Worm (Caenorhabditis elegans): ENCODE measurements around the gene C35B8.3.

C35B8.3 gene

ce11 chrX:9225273-9225672 lies 11.6 kb downstream of the C35B8.3 start:
- TF ChIP-seq gmeb-1 (tag; optimal IDR thresholded peaks at IDR 0.05): peak; percentile 8
- peak in 1 of 2 experiments; percentile 5 for TF ChIP-seq mdl-1 (tag; optimal IDR thresholded peaks at IDR 0.05)
- no peak for TF ChIP-seq mab-5 (tag; optimal IDR thresholded peaks at IDR 0.05)
- no peak for TF ChIP-seq sma-3 (GFP tag; optimal IDR thresholded peaks at IDR 0.05)
- TF ChIP-seq fos-1 (tag; optimal IDR thresholded peaks at IDR 0.05): peak; percentile 63
- TF ChIP-seq ama-1 (optimal IDR thresholded peaks at IDR 0.05): no peak
- TF ChIP-seq zag-1 (tag; optimal IDR thresholded peaks at IDR 0.05): no peak
- peak; percentile 20 for TF ChIP-seq nhr-129 (tag; optimal IDR thresholded peaks at IDR 0.05)
- no peak for TF ChIP-seq alr-1 (tag; optimal IDR thresholded peaks at IDR 0.05)
- TF ChIP-seq ZK546.5 (tag; optimal IDR thresholded peaks at IDR 0.05): no peak
- no peak for TF ChIP-seq unc-55 (GFP tag; optimal IDR thresholded peaks at IDR 0.05)
- peak; percentile 10 for TF ChIP-seq nhr-21 (tag; optimal IDR thresholded peaks at IDR 0.05)
- TF ChIP-seq crh-2 (tag; optimal IDR thresholded peaks at IDR 0.05): peak; percentile 22
- no peak for TF ChIP-seq sem-4 (tag; optimal IDR thresholded peaks at IDR 0.05)
- no peak for TF ChIP-seq ztf-11 (tag; optimal IDR thresholded peaks at IDR 0.05)
- no peak for TF ChIP-seq lin-11 (tag; optimal IDR thresholded peaks at IDR 0.05)
- peak; percentile 43 for TF ChIP-seq blmp-1 (tag; optimal IDR thresholded peaks at IDR 0.05; ENCODE audit: insufficient read depth)
- TF ChIP-seq nhr-25 (tag; optimal IDR thresholded peaks at IDR 0.05): peak; percentile 14
- peak; percentile 60 for TF ChIP-seq F13H6.1 (tag; optimal IDR thresholded peaks at IDR 0.05)
- no peak for TF ChIP-seq ztf-1 (GFP tag; conservative IDR thresholded peaks at IDR 0.05)
- no peak for TF ChIP-seq ceh-82 (tag; optimal IDR thresholded peaks at IDR 0.05)
- TF ChIP-seq sma-9 (GFP tag; optimal IDR thresholded peaks at IDR 0.05): peak; percentile 56
- no peak for TF ChIP-seq sma-9 (tag; optimal IDR thresholded peaks at IDR 0.05)
- TF ChIP-seq ztf-4 (tag; optimal IDR thresholded peaks at IDR 0.05): no peak

ce11 chrX:9226904-9227303 lies 13.2 kb downstream of the C35B8.3 start:
- TF ChIP-seq mdl-1 (tag; optimal IDR thresholded peaks at IDR 0.05) (no peak), nhr-21 (tag; optimal IDR thresholded peaks at IDR 0.05) (peak; percentile 31)

- TF ChIP-seq lsy-2 (tag; optimal IDR thresholded peaks at IDR 0.05) (no peak), aly-2 (tag; optimal IDR thresholded peaks at IDR 0.05) (no peak), ZK546.5 (tag; optimal IDR thresholded peaks at IDR 0.05) (no peak), dmd-4 (tag; optimal IDR thresholded peaks at IDR 0.05) (no peak), lin-11 (tag; optimal IDR thresholded peaks at IDR 0.05) (no peak), Y55F3AM.14 (GFP tag; optimal IDR thresholded peaks at IDR 0.05) (no peak), nhr-10 (tag; optimal IDR thresholded peaks at IDR 0.05) (no peak), egl-27 (tag; optimal IDR thresholded peaks at IDR 0.05) (no peak), unc-55 (GFP tag; optimal IDR thresholded peaks at IDR 0.05) (no peak), nhr-77 (tag; optimal IDR thresholded peaks at IDR 0.05) (no peak), sma-9 (GFP tag; optimal IDR thresholded peaks at IDR 0.05) (peak; percentile 50), sma-9 (tag; optimal IDR thresholded peaks at IDR 0.05) (no peak), crh-2 (tag; optimal IDR thresholded peaks at IDR 0.05) (no peak), alr-1 (tag; optimal IDR thresholded peaks at IDR 0.05) (no peak), nhr-6 (tag; optimal IDR thresholded peaks at IDR 0.05) (no peak), ceh-16 (tag; optimal IDR thresholded peaks at IDR 0.05) (peak; percentile 97), mbf-1 (tag; optimal IDR thresholded peaks at IDR 0.05) (no peak), sem-4 (tag; optimal IDR thresholded peaks at IDR 0.05) (peak; percentile 70), nhr-21 (tag; optimal IDR thresholded peaks at IDR 0.05) (peak; percentile 19), nhr-12 (tag; optimal IDR thresholded peaks at IDR 0.05) (no peak), ztf-4 (tag; optimal IDR thresholded peaks at IDR 0.05) (no peak), nhr-237 (tag; optimal IDR thresholded peaks at IDR 0.05) (no peak), fos-1 (tag; optimal IDR thresholded peaks at IDR 0.05) (peak; percentile 6), mab-5 (tag; optimal IDR thresholded peaks at IDR 0.05) (no peak), ztf-11 (tag; optimal IDR thresholded peaks at IDR 0.05) (no peak), F13H6.1 (tag; optimal IDR thresholded peaks at IDR 0.05) (no peak), unc-39 (tag; optimal IDR thresholded peaks at IDR 0.05) (no peak), R02D3.7 (tag; optimal IDR thresholded peaks at IDR 0.05) (no peak), ama-1 (optimal IDR thresholded peaks at IDR 0.05) (no peak), zag-1 (tag; optimal IDR thresholded peaks at IDR 0.05) (no peak), skn-1 (tag; optimal IDR thresholded peaks at IDR 0.05) (no peak), nhr-25 (tag; optimal IDR thresholded peaks at IDR 0.05) (peak; percentile 23), elt-1 (tag; optimal IDR thresholded peaks at IDR 0.05) (peak; percentile 72), C34F6.9 (tag; optimal IDR thresholded peaks at IDR 0.05) (peak; percentile 25), lin-39 (tag; optimal IDR thresholded peaks at IDR 0.05) (no peak), unc-62 (GFP tag; optimal IDR thresholded peaks at IDR 0.05) (no peak), nhr-129 (tag; optimal IDR thresholded peaks at IDR 0.05) (no peak), elt-3 (tag; optimal IDR thresholded peaks at IDR 0.05) (no peak), peb-1 (tag; optimal IDR thresholded peaks at IDR 0.05) (no peak), gmeb-1 (tag; optimal IDR thresholded peaks at IDR 0.05) (no peak), blmp-1 (tag; optimal IDR thresholded peaks at IDR 0.05; ENCODE audit: insufficient read depth) (peak; percentile 14), ztf-1 (GFP tag; conservative IDR thresholded peaks at IDR 0.05) (no peak), nhr-23 (tag; optimal IDR thresholded peaks at IDR 0.05) (no peak)
Measured at ce11 chrX:9228441-9228840, 14.7 kb downstream of the C35B8.3 start.

Data from whole organism, L2 larva.